Fruit fly (Drosophila melanogaster) whole organism, prepupa: ENCODE results near the gene CG7227.
A peak's percentile ranks its signal among the peaks of the same experiment; 100 is the strongest.

Source experiments
- Blimp-1 ChIP-seq: fragments of 200-800 bp; sonication (Bioruptor generic); optimal IDR thresholded peaks from 3 replicates; lab custom pipeline; 2017; ENCODE audit warnings: missing biosample characterization, missing genetic modification characterization, mild to moderate bottlenecking, moderate library complexity, missing genetic modification reagents
- CG10631 ChIP-seq: fragments of 200-800 bp; sonication (Bioruptor generic); optimal IDR thresholded peaks from 2 replicates; lab custom pipeline; 2016; ENCODE audit warnings: missing biosample characterization, missing genetic modification characterization
- CG10669 ChIP-seq: fragments of 200-800 bp; sonication (Bioruptor generic); optimal IDR thresholded peaks from 3 replicates; lab custom pipeline; 2018; ENCODE audit warnings: missing biosample characterization, mild to moderate bottlenecking, missing genetic modification characterization, moderate library complexity
- CG11294 ChIP-seq: fragments of 200-800 bp; sonication (Bioruptor generic); IDR thresholded peaks from 2 replicates; pipeline ENCODE4 v1.3.6; 2022; ENCODE audit warnings: missing biosample characterization, missing genetic modification characterization
- CG11762 ChIP-seq: fragments of 200-800 bp; sonication (Bioruptor generic); optimal IDR thresholded peaks from 3 replicates; lab custom pipeline; 2016; ENCODE audit warnings: missing biosample characterization, missing genetic modification characterization; ENCODE audit not compliant: insufficient read depth
- CG11902 ChIP-seq: fragments of 200-800 bp; sonication (Bioruptor generic); optimal IDR thresholded peaks from 3 replicates; lab custom pipeline; 2016; ENCODE audit warnings: missing biosample characterization, missing genetic modification characterization
- CG15336 ChIP-seq: fragments of 200-800 bp; sonication (Bioruptor generic); IDR thresholded peaks from 2 replicates; pipeline ENCODE4 v1.3.6; 2022; ENCODE audit warnings: missing biosample characterization, missing genetic modification characterization
- CG1621 ChIP-seq: fragments of 200-800 bp; sonication (Bioruptor generic); optimal IDR thresholded peaks from 3 replicates; lab custom pipeline; 2018; ENCODE audit warnings: missing biosample characterization, mild to moderate bottlenecking, missing genetic modification characterization
- CG16779 ChIP-seq: fragments of 200-800 bp; sonication (Bioruptor generic); optimal IDR thresholded peaks from 3 replicates; lab custom pipeline; 2017; ENCODE audit warnings: missing biosample characterization, mild to moderate bottlenecking, missing genetic modification characterization
- CG3032 ChIP-seq: fragments of 200-800 bp; optimal IDR thresholded peaks from 2 replicates; lab custom pipeline; 2019; ENCODE audit warnings: missing biosample characterization, mild to moderate bottlenecking, missing genetic modification characterization, moderate library complexity
- CG31627 ChIP-seq: fragments of 200-800 bp; sonication (Bioruptor generic); optimal IDR thresholded peaks from 3 replicates; lab custom pipeline; 2016; ENCODE audit warnings: missing biosample characterization, missing genetic modification characterization
- CG32006 ChIP-seq: fragments of 200-800 bp; sonication (Bioruptor generic); optimal IDR thresholded peaks from 3 replicates; lab custom pipeline; 2017; ENCODE audit warnings: missing biosample characterization, mild to moderate bottlenecking, missing genetic modification characterization
- CG34406 ChIP-seq: fragments of 200-800 bp; sonication (Bioruptor generic); optimal IDR thresholded peaks from 3 replicates; lab custom pipeline; 2016; ENCODE audit warnings: missing biosample characterization, missing genetic modification characterization
- CG4318 ChIP-seq: fragments of 200-800 bp; sonication (Bioruptor generic); optimal IDR thresholded peaks from 3 replicates; lab custom pipeline; 2017; ENCODE audit warnings: missing biosample characterization, mild to moderate bottlenecking, missing genetic modification characterization
- CG6163 ChIP-seq: fragments of 200-800 bp; sonication (Bioruptor generic); IDR thresholded peaks from 3 replicates; pipeline ENCODE4 v1.3.6; 2022; ENCODE audit warnings: missing biosample characterization, missing genetic modification characterization
- CG6792 ChIP-seq: fragments of 200-800 bp; sonication (Bioruptor generic); optimal IDR thresholded peaks from 3 replicates; lab custom pipeline; 2016; ENCODE audit warnings: missing biosample characterization, missing genetic modification characterization
- CG6854 ChIP-seq: fragments of 200-800 bp; sonication (Bioruptor generic); optimal IDR thresholded peaks from 2 replicates; lab custom pipeline; 2017; ENCODE audit warnings: missing biosample characterization, mild to moderate bottlenecking, missing genetic modification characterization
- CG8119 ChIP-seq: fragments of 200-800 bp; sonication (Bioruptor generic); IDR thresholded peaks from 3 replicates; pipeline ENCODE4 v1.3.6; 2022; ENCODE audit warnings: missing biosample characterization, missing genetic modification characterization
- CG8319 ChIP-seq: fragments of 200-800 bp; sonication (Bioruptor generic); optimal IDR thresholded peaks from 3 replicates; lab custom pipeline; 2016; ENCODE audit warnings: missing biosample characterization, missing genetic modification characterization
- CG8632 ChIP-seq: fragments of 200-800 bp; sonication (Bioruptor generic); optimal IDR thresholded peaks from 3 replicates; lab custom pipeline; 2016; ENCODE audit warnings: missing biosample characterization, missing genetic modification characterization
- CG9139 ChIP-seq: fragments of 200-800 bp; sonication (Bioruptor generic); optimal IDR thresholded peaks from 3 replicates; lab custom pipeline; 2017; ENCODE audit warnings: missing biosample characterization, mild to moderate bottlenecking, missing genetic modification characterization
- Eip75B ChIP-seq: fragments of 200-800 bp; sonication (Bioruptor generic); optimal IDR thresholded peaks from 3 replicates; lab custom pipeline; 2016; ENCODE audit warnings: missing biosample characterization, missing genetic modification characterization
- Eip78C ChIP-seq: fragments of 200-800 bp; sonication (Bioruptor generic); peaks from one replicate; lab custom pipeline; 2016; ENCODE audit warnings: missing biosample characterization, missing genetic modification characterization
- Eip93F ChIP-seq: fragments of 200-800 bp; sonication (Bioruptor generic); optimal IDR thresholded peaks from 2 replicates; lab custom pipeline; 2016; ENCODE audit warnings: missing biosample characterization, mild to moderate bottlenecking, missing genetic modification characterization
- Ets21C ChIP-seq: fragments of 200-800 bp; sonication (Bioruptor generic); optimal IDR thresholded peaks from 3 replicates; lab custom pipeline; 2016; ENCODE audit warnings: missing biosample characterization, missing genetic modification characterization
- Ets96B ChIP-seq: fragments of 200-800 bp; optimal IDR thresholded peaks from 2 replicates; lab custom pipeline; 2019; ENCODE audit warnings: missing biosample characterization, mild to moderate bottlenecking, missing genetic modification characterization, moderate library complexity
- Gug ChIP-seq: fragments of 200-800 bp; sonication (Bioruptor generic); IDR thresholded peaks from 2 replicates; pipeline ENCODE4 v1.3.6; 2022; ENCODE audit warnings: missing biosample characterization, missing genetic modification characterization
- Hr39 ChIP-seq: fragments of 200-800 bp; sonication (Bioruptor generic); optimal IDR thresholded peaks from 2 replicates; lab custom pipeline; 2016; ENCODE audit warnings: missing biosample characterization, missing genetic modification characterization
- Lpt ChIP-seq: fragments of 200-800 bp; sonication (Bioruptor generic); optimal IDR thresholded peaks from 3 replicates; lab custom pipeline; 2016; ENCODE audit warnings: missing biosample characterization, missing genetic modification characterization
- Met ChIP-seq: fragments of 200-800 bp; sonication (Bioruptor generic); optimal IDR thresholded peaks from 3 replicates; lab custom pipeline; 2016; ENCODE audit warnings: missing biosample characterization, missing genetic modification characterization
- OdsH ChIP-seq: fragments of 200-800 bp; sonication (Bioruptor generic); optimal IDR thresholded peaks from 3 replicates; lab custom pipeline; 2016; ENCODE audit warnings: missing biosample characterization, missing genetic modification characterization
- Smox ChIP-seq: fragments of 200-800 bp; sonication (Bioruptor generic); optimal IDR thresholded peaks from 3 replicates; lab custom pipeline; 2016; ENCODE audit warnings: missing biosample characterization, missing genetic modification characterization
- Sox15 ChIP-seq: fragments of 200-800 bp; sonication (Bioruptor generic); optimal IDR thresholded peaks from 3 replicates; lab custom pipeline; 2016; ENCODE audit warnings: missing biosample characterization, missing genetic modification characterization
- achi ChIP-seq: fragments of 200-800 bp; sonication (Bioruptor generic); optimal IDR thresholded peaks from 3 replicates; lab custom pipeline; 2016; ENCODE audit warnings: missing biosample characterization, missing genetic modification characterization
- acj6 ChIP-seq: fragments of 200-800 bp; sonication (Bioruptor generic); optimal IDR thresholded peaks from 3 replicates; lab custom pipeline; 2016; ENCODE audit warnings: missing biosample characterization, missing genetic modification characterization
- cyc ChIP-seq: fragments of 200-800 bp; sonication (Bioruptor generic); optimal IDR thresholded peaks from 3 replicates; lab custom pipeline; 2016; ENCODE audit warnings: missing biosample characterization, missing genetic modification characterization
- dac ChIP-seq: fragments of 200-800 bp; sonication (Bioruptor generic); optimal IDR thresholded peaks from 2 replicates; lab custom pipeline; 2017; ENCODE audit warnings: missing biosample characterization, mild to moderate bottlenecking, missing genetic modification characterization
- dsx ChIP-seq: fragments of 200-800 bp; optimal IDR thresholded peaks from 3 replicates; lab custom pipeline; 2019; ENCODE audit warnings: missing biosample characterization, mild to moderate bottlenecking, missing genetic modification characterization, moderate library complexity; ENCODE audit not compliant: poor library complexity, severe bottlenecking
- esn ChIP-seq: fragments of 200-800 bp; sonication (Bioruptor generic); optimal IDR thresholded peaks from 2 replicates; lab custom pipeline; 2016; ENCODE audit warnings: missing biosample characterization, mild to moderate bottlenecking, missing genetic modification characterization, moderate library complexity
- fd59A ChIP-seq: fragments of 200-800 bp; sonication (Bioruptor generic); optimal IDR thresholded peaks from 2 replicates; lab custom pipeline; 2017; ENCODE audit warnings: missing biosample characterization, mild to moderate bottlenecking, missing genetic modification characterization, missing genetic modification reagents
- fkh ChIP-seq: fragments of 200-800 bp; sonication (Bioruptor generic); optimal IDR thresholded peaks from 3 replicates; lab custom pipeline; 2017; ENCODE audit warnings: missing biosample characterization, mild to moderate bottlenecking, missing genetic modification characterization, moderate library complexity
- lz ChIP-seq: fragments of 200-800 bp; sonication (Bioruptor generic); optimal IDR thresholded peaks from 3 replicates; lab custom pipeline; 2016; ENCODE audit warnings: missing biosample characterization, missing genetic modification characterization
- net ChIP-seq: fragments of 200-800 bp; sonication (Bioruptor generic); optimal IDR thresholded peaks from 3 replicates; lab custom pipeline; 2016; ENCODE audit warnings: missing biosample characterization, missing genetic modification characterization
- pdm3 ChIP-seq: fragments of 200-800 bp; sonication (Bioruptor generic); optimal IDR thresholded peaks from 3 replicates; lab custom pipeline; 2016; ENCODE audit warnings: missing biosample characterization, missing genetic modification characterization
- salr ChIP-seq, 2 experiments: fragments of 200-800 bp; sonication (Bioruptor generic); optimal IDR thresholded peaks; 3 replicates each; lab custom pipeline; 2016 to 2018; ENCODE audit warnings: missing biosample characterization in 2 of 2, missing genetic modification characterization in 2 of 2, mild to moderate bottlenecking in 1 of 2
- spab ChIP-seq: fragments of 200-800 bp; sonication (Bioruptor generic); optimal IDR thresholded peaks from 2 replicates; lab custom pipeline; 2017; ENCODE audit warnings: missing biosample characterization, mild to moderate bottlenecking, missing genetic modification characterization, missing genetic modification reagents
- ss ChIP-seq, 2 experiments: fragments of 200-800 bp; sonication (Bioruptor generic); optimal IDR thresholded peaks; 2 replicates in 1 of 2; 3 replicates in 1 of 2; lab custom pipeline; 2017 to 2018; ENCODE audit warnings: mild to moderate bottlenecking in 2 of 2, missing biosample characterization in 2 of 2, missing genetic modification characterization in 2 of 2, moderate library complexity in 1 of 2
- svp ChIP-seq: fragments of 200-800 bp; sonication (Bioruptor generic); peaks from one replicate; lab custom pipeline; 2016; ENCODE audit warnings: missing biosample characterization, missing genetic modification characterization
- topi ChIP-seq: fragments of 200-800 bp; sonication (Bioruptor generic); optimal IDR thresholded peaks from 3 replicates; lab custom pipeline; 2016; ENCODE audit warnings: missing biosample characterization, missing genetic modification characterization
- vri ChIP-seq: fragments of 200-800 bp; sonication (Bioruptor generic); optimal IDR thresholded peaks from 3 replicates; lab custom pipeline; 2016; ENCODE audit warnings: missing biosample characterization, mild to moderate bottlenecking, missing genetic modification characterization

CG7227 gene

DNA sequence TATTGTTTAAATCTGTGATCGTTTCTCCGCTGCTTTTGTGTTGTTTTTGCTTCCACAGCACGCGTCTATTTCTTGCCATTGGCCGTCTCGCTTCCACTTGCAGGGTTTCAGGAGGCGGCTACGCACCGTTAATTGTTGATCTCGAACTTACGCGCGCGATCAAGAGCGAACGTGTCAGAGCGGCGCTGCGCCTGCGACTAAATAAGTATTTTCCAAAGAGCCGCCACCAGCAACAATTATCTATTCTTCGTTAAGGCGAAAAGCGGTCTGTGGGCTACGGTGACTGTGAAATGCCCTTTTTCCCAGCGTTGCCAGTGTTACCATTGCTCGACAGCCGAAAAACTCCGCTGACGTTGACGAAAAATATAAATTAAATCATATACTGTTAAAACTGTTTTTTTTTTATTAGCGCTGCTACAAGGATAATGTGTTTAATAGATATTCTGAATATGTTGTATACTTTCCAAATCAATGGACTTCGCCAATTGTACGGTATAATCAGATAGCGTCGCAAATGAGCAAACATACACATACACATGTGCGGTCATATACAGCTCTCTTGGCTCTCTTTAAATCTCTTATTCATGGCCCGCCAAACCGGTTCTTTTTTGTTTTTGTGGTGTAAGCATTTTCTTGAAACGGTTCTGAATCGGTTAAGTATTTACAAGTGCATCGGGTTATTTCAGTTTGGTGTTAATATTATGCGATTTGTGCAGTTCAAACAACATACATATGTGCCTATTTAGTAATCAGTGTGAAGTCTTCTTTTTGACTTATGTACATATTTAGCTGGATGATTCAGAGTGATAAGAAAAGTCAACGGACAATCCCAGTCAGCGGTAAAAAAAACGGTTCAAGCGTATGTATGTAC lies 3.7 kb downstream of the CG7227 start, which contains the start of gene pes:
Gene pes, minus strand, starts transcription at position 201 of the 871 bp plus-strand sequence.
- peak; percentile 99 for TF ChIP-seq Eip78C
- peak; percentile 95 for TF ChIP-seq Met (GFP tag; lab: Kevin White, UChicago)
- no peak for TF ChIP-seq CG8119
- peak; percentile 80 for TF ChIP-seq CG3032
- peak; percentile 87 for TF ChIP-seq CG8632 (GFP tag; lab: Kevin White, UChicago)
- TF ChIP-seq vri (GFP tag; lab: Kevin White, UChicago): peak; percentile 53
- peak; percentile 92 to 96 for TF ChIP-seq ss (GFP tag; optimal IDR thresholded peaks at IDR 0.05; lab: Kevin White, UChicago)
- TF ChIP-seq Ets96B: peak; percentile 81
- peak; percentile 93 for TF ChIP-seq acj6 (GFP tag; lab: Kevin White, UChicago)
- TF ChIP-seq CG4318: peak; percentile 69
- peak; percentile 89 for TF ChIP-seq CG32006
- peak; percentile 92 for TF ChIP-seq Gug (GFP tag; lab: Robert Waterston, UW)
- TF ChIP-seq CG11762 (GFP tag; lab: Kevin White, UChicago): peak; percentile 89
- peak; percentile 84 for TF ChIP-seq Blimp-1 (GFP tag; lab: Kevin White, UChicago)
- peak; percentile 29 for TF ChIP-seq lz
- TF ChIP-seq Hr39: peak; percentile 22
- peak; percentile 34 for TF ChIP-seq dac (GFP tag; lab: Kevin White, UChicago)
- TF ChIP-seq CG6792 (GFP tag; lab: Kevin White, UChicago): peak; percentile 89
- TF ChIP-seq Smox: peak; percentile 31
- TF ChIP-seq fd59A (GFP tag; lab: Kevin White, UChicago): peak; percentile 9
- TF ChIP-seq CG16779: peak; percentile 81
- peak; percentile 89 for TF ChIP-seq CG9139 (GFP tag; lab: Kevin White, UChicago)
- peak; percentile 96 for TF ChIP-seq fkh (GFP tag; lab: Kevin White, UChicago)
- no peak for TF ChIP-seq Sox15 (GFP tag; lab: Kevin White, UChicago)
- TF ChIP-seq esn: peak; percentile 40
- TF ChIP-seq CG34406: peak; percentile 78
- TF ChIP-seq CG10631 (GFP tag; lab: Kevin White, UChicago): peak; percentile 51
- TF ChIP-seq CG1621 (tag; lab: Kevin White, UChicago): peak; percentile 2
- peak in 1 of 2 experiments; percentile 71 for TF ChIP-seq salr (GFP tag; optimal IDR thresholded peaks at IDR 0.05; lab: Kevin White, UChicago)
- TF ChIP-seq CG31627: peak; percentile 88
- peak; percentile 88 for TF ChIP-seq CG8319
- TF ChIP-seq OdsH (GFP tag; lab: Kevin White, UChicago): peak; percentile 10
- TF ChIP-seq achi (GFP tag; lab: Kevin White, UChicago): peak; percentile 42
- no peak for TF ChIP-seq Ets21C (GFP tag; lab: Kevin White, UChicago)
- TF ChIP-seq pdm3 (GFP tag; lab: Kevin White, UChicago): peak; percentile 10
- peak; percentile 88 for TF ChIP-seq CG11294 (GFP tag; lab: Robert Waterston, UW)
- TF ChIP-seq Eip75B (GFP tag; lab: Kevin White, UChicago): peak; percentile 95
- TF ChIP-seq Eip93F (GFP tag; lab: Kevin White, UChicago): peak; percentile 93
- peak; percentile 92 for TF ChIP-seq CG11902 (GFP tag; lab: Kevin White, UChicago)
- TF ChIP-seq CG15336: peak; percentile 64
- TF ChIP-seq CG6163 (GFP tag; lab: Robert Waterston, UW): peak; percentile 87
- TF ChIP-seq CG6854: peak; percentile 83
- peak; percentile 98 for TF ChIP-seq svp (GFP tag; lab: Kevin White, UChicago)
- peak; percentile 80 for TF ChIP-seq dsx (GFP tag; lab: Kevin White, UChicago)
- TF ChIP-seq spab: peak; percentile 89
- peak; percentile 82 for TF ChIP-seq Lpt (GFP tag; lab: Kevin White, UChicago)
- peak; percentile 91 for TF ChIP-seq net (GFP tag; lab: Kevin White, UChicago)
- peak; percentile 92 for TF ChIP-seq cyc (GFP tag; lab: Kevin White, UChicago)
- TF ChIP-seq topi (GFP tag; lab: Kevin White, UChicago): peak; percentile 96
- TF ChIP-seq CG10669: peak; percentile 90
